Worm (Caenorhabditis elegans): ENCODE measurements around the gene C31H1.1.

ce11 chrIV:5816466-5816865 lies 19.2 kb downstream of the C31H1.1 start:
- TF ChIP-seq hmbx-1 (tag; optimal IDR thresholded peaks at IDR 0.05) (no peak), ets-7 (tag; optimal IDR thresholded peaks at IDR 0.05) (no peak), tbx-37 (GFP tag; conservative IDR thresholded peaks at IDR 0.05) (no peak), ama-1 (optimal IDR thresholded peaks at IDR 0.05) (no peak), ceh-13 (GFP tag; optimal IDR thresholded peaks at IDR 0.05) (no peak), tbx-11 (GFP tag; IDR thresholded peaks at IDR 0.05) (no peak), ceh-36 (tag; optimal IDR thresholded peaks at IDR 0.05) (no peak), F13C5.2 (tag; optimal IDR thresholded peaks at IDR 0.05) (no peak), sea-1 (GFP tag; conservative IDR thresholded peaks at IDR 0.05) (no peak), hmg-4 (GFP tag; optimal IDR thresholded peaks at IDR 0.05) (no peak), pes-1 (GFP tag; IDR thresholded peaks at IDR 0.05) (no peak)
